Worm (Caenorhabditis elegans) whole organism, L4/young adult: ENCODE data around the gene C05E11.6.

Experiments
- W03F9.2 ChIP-seq: fragments of 150-350 bp; optimal IDR thresholded peaks from 2 replicates; lab custom pipeline; 2014; ENCODE audit warnings: missing biosample characterization, missing genetic modification characterization
- dao-5 ChIP-seq: sonication (generic microtip); optimal IDR thresholded peaks from 2 replicates; lab custom pipeline; 2016; ENCODE audit warnings: missing genotype, missing genetic modification characterization, moderate library complexity, missing compliant biosample characterization
- him-1 ChIP-seq: sonication (generic microtip); optimal IDR thresholded peaks from 2 replicates; lab custom pipeline; 2016; ENCODE audit warnings: missing genotype, missing genetic modification reagents, missing genetic modification characterization, missing compliant biosample characterization

The C05E11.6 gene

ce11 chrX:4574873-4575272 is 12.9 kb downstream of the C05E11.6 start:
- no peak for TF ChIP-seq him-1
- no peak for TF ChIP-seq W03F9.2 (tag; lab: Kevin White, UChicago)
- TF ChIP-seq dao-5 (tag; lab: Kevin White, UChicago) = no peak

ce11 chrX:4576272-4576671 is 14.3 kb downstream of the C05E11.6 start:
- TF ChIP-seq W03F9.2 (tag; lab: Kevin White, UChicago) = no peak
- TF ChIP-seq him-1 = no peak
- TF ChIP-seq dao-5 (tag; lab: Kevin White, UChicago) = no peak

- TF ChIP-seq W03F9.2 (tag; lab: Kevin White, UChicago) = no peak
- no peak for TF ChIP-seq dao-5 (tag; lab: Kevin White, UChicago)
- TF ChIP-seq him-1 = no peak
These were observed 16.0 kb downstream of the C05E11.6 start, which contains the start of gene C05E11.3 for ce11 chrX:4577941-4578340. TSS of gene C05E11.3 (plus strand) at chrX:4578241.

- TF ChIP-seq dao-5 (tag; lab: Kevin White, UChicago) = no peak
- TF ChIP-seq him-1 = no peak
- no peak for TF ChIP-seq W03F9.2 (tag; lab: Kevin White, UChicago)
These were observed 16.6 kb downstream of the C05E11.6 start for ce11 chrX:4578581-4578980.

ce11 chrX:4585579-4585978 is 23.6 kb downstream of the C05E11.6 start, which contains the start of gene C05E11.7:
TSS of gene C05E11.7 (minus strand) at chrX:4585679.
- no peak for TF ChIP-seq W03F9.2 (tag; lab: Kevin White, UChicago)
- TF ChIP-seq him-1 = no peak
- no peak for TF ChIP-seq dao-5 (tag; lab: Kevin White, UChicago)

ce11 chrX:4586617-4587016 is 24.7 kb downstream of the C05E11.6 start, which contains the start of gene C05E11.2:
TSS of gene C05E11.2 (plus strand) at chrX:4586917.
- TF ChIP-seq dao-5 (tag; lab: Kevin White, UChicago) = no peak

ce11 chrX:4587934-4588333 is 26.0 kb downstream of the C05E11.6 start:
- no peak for TF ChIP-seq him-1

- TF ChIP-seq dao-5 (tag; lab: Kevin White, UChicago) (no peak), him-1 (no peak), W03F9.2 (tag; lab: Kevin White, UChicago) (no peak)
These were observed 26.5 kb downstream of the C05E11.6 start, which contains the start of gene lnp-1 for ce11 chrX:4588462-4588861. TSS of gene lnp-1 (plus strand) at chrX:4588762.

ce11 chrX:4592250-4592649 is 30.3 kb downstream of the C05E11.6 start, which contains the start of gene flp-12:
TSS of gene flp-12 (minus strand) at chrX:4592350.
- TF ChIP-seq W03F9.2 (tag; lab: Kevin White, UChicago) (no peak), dao-5 (tag; lab: Kevin White, UChicago) (no peak), him-1 (no peak)

ce11 chrX:4597419-4597818 is 35.5 kb downstream of the C05E11.6 start:
- TF ChIP-seq W03F9.2 (tag; lab: Kevin White, UChicago) (no peak), dao-5 (tag; lab: Kevin White, UChicago) (no peak), him-1 (no peak)

ce11 chrX:4599526-4599925 is 37.6 kb downstream of the C05E11.6 start:
- TF ChIP-seq W03F9.2 (tag; lab: Kevin White, UChicago) (no peak), him-1 (no peak), dao-5 (tag; lab: Kevin White, UChicago) (no peak)

- no peak for TF ChIP-seq him-1
- no peak for TF ChIP-seq dao-5 (tag; lab: Kevin White, UChicago)
- TF ChIP-seq W03F9.2 (tag; lab: Kevin White, UChicago) = no peak
These were observed 39.0 kb downstream of the C05E11.6 start for ce11 chrX:4600987-4601386.

- no peak for TF ChIP-seq W03F9.2 (tag; lab: Kevin White, UChicago)
- TF ChIP-seq dao-5 (tag; lab: Kevin White, UChicago) = no peak
- TF ChIP-seq him-1 = no peak
These were observed 42.2 kb downstream of the C05E11.6 start for ce11 chrX:4604185-4604584.

- TF ChIP-seq dao-5 (tag; lab: Kevin White, UChicago) (no peak), him-1 (no peak), W03F9.2 (tag; lab: Kevin White, UChicago) (no peak)
These were observed 43.9 kb downstream of the C05E11.6 start, which contains the start of gene spat-3 for ce11 chrX:4605828-4606227. TSS of gene spat-3 (minus strand) at chrX:4605928.

- TF ChIP-seq him-1 = peak; percentile 90
These were observed 44.5 kb downstream of the C05E11.6 start for ce11 chrX:4606389-4606880.
